Fruit fly (Drosophila melanogaster): ENCODE data around the gene CG9175.

CG9175 gene

DNA sequence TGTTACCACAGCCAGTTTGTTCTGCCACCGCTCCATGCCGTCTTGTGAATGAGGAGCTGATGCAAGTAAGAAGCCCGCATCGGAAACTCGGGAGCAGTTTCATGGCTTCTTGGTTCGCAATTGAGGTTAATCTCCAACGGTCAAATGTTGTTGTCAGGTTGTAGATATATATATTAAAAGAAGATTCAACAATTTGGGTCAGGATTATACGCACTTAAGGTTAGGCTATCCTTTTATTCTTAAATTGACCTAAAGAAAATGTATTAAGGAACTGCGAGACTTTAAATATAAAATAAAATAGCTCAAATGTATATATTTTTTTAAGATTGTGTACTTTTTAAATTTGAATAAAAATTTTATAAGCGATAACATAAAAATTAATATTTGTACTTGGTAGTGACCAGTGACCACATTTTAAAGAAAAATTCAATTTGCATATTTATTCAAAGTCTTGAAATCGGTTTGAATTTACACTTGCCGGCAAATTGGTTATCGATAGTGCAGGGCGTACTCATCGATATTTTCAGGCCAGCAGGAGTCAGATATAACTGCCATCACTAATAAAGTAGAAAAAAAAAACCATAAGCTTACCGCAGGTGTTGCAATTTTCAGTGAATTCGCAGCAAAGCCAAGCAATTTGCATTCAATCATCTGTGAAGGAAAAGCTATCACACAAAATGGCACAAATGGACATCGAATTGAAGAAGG, 30.1 kb downstream of the CG9175 start, which contains the start of the genes CG9150 and Pfdn1 (continued):
- TF ChIP-seq ewg (GFP tag; optimal IDR thresholded peaks at IDR 0.05) (no peak), onecut (GFP tag; IDR thresholded peaks at IDR 0.05) (no peak), sd (tag; optimal IDR thresholded peaks at IDR 0.05) (no peak), fd64A (GFP tag; optimal IDR thresholded peaks at IDR 0.05) (no peak), CG3281 (GFP tag; optimal IDR thresholded peaks at IDR 0.05) (no peak), en (GFP tag; optimal IDR thresholded peaks at IDR 0.05) (no peak), disco-r (GFP tag; optimal IDR thresholded peaks at IDR 0.05) (no peak), sr (GFP tag; IDR thresholded peaks at IDR 0.05) (no peak), bbx (GFP tag; IDR thresholded peaks at IDR 0.05; ENCODE audit: partially characterized antibody) (peak; percentile 91), CG11696 (GFP tag; IDR thresholded peaks at IDR 0.05) (no peak), BEAF-32 (GFP tag; optimal IDR thresholded peaks at IDR 0.05) (peak; percentile 86), pfk (GFP tag; optimal IDR thresholded peaks at IDR 0.05) (no peak), CG12391 (tag; optimal IDR thresholded peaks at IDR 0.05) (no peak), sisA (GFP tag; IDR thresholded peaks at IDR 0.05) (no peak), mld (GFP tag; IDR thresholded peaks at IDR 0.05; ENCODE audit: partially characterized antibody) (peak; percentile 65; the same call in 2 of the 3 replicates), CG1832 (GFP tag; optimal IDR thresholded peaks at IDR 0.05) (no peak), CG10274 (GFP tag; optimal IDR thresholded peaks at IDR 0.05) (no peak), CG2889 (GFP tag; IDR thresholded peaks at IDR 0.05) (no peak), scrt (GFP tag; optimal IDR thresholded peaks at IDR 0.05) (no peak), CG17568 (GFP tag; optimal IDR thresholded peaks at IDR 0.05) (no peak), CG9215 (GFP tag; IDR thresholded peaks at IDR 0.05) (no peak), Hr39 (optimal IDR thresholded peaks at IDR 0.05) (no peak), CG33213 (GFP tag; optimal IDR thresholded peaks at IDR 0.05) (no peak), Abd-B (GFP tag; optimal IDR thresholded peaks at IDR 0.05) (no peak), sim (GFP tag; IDR thresholded peaks at IDR 0.05) (no peak), dmrt11E (tag; optimal IDR thresholded peaks at IDR 0.05) (no peak), ftz-f1 (GFP tag; optimal IDR thresholded peaks at IDR 0.05) (no peak), CG12071 (GFP tag; optimal IDR thresholded peaks at IDR 0.05) (no peak), emc (GFP tag; optimal IDR thresholded peaks at IDR 0.05) (no peak), CG8388 (GFP tag; optimal IDR thresholded peaks at IDR 0.05) (no peak), CG17361 (GFP tag; IDR thresholded peaks at IDR 0.05) (no peak), CG17385 (GFP tag; optimal IDR thresholded peaks at IDR 0.05) (no peak), ttk (GFP tag; IDR thresholded peaks at IDR 0.05) (no peak), cg (GFP tag; optimal IDR thresholded peaks at IDR 0.05) (no peak), wdn (GFP tag; IDR thresholded peaks at IDR 0.05) (no peak), CG7963 (GFP tag; IDR thresholded peaks at IDR 0.05; ENCODE audit: partially characterized antibody) (peak; percentile 62; the same call in 2 of the 3 replicates), Nf-YC (tag; optimal IDR thresholded peaks at IDR 0.05) (no peak), CG18011 (GFP tag; optimal IDR thresholded peaks at IDR 0.05) (no peak), dpn (GFP tag; optimal IDR thresholded peaks at IDR 0.05) (no peak), CG17359 (tag; optimal IDR thresholded peaks at IDR 0.05) (no peak), CG6175 (GFP tag; IDR thresholded peaks at IDR 0.05) (no peak), CG32772 (GFP tag; IDR thresholded peaks at IDR 0.05) (peak; percentile 83), CG6272 (GFP tag; IDR thresholded peaks at IDR 0.05) (no peak), slbo (GFP tag; IDR thresholded peaks at IDR 0.05) (no peak), PHDP (tag; optimal IDR thresholded peaks at IDR 0.05) (no peak), CG14441 (GFP tag; IDR thresholded peaks at IDR 0.05) (no peak), CG4854 (GFP tag; optimal IDR thresholded peaks at IDR 0.05) (no peak), CG7928 (GFP tag; optimal IDR thresholded peaks at IDR 0.05) (no peak), tll (GFP tag; optimal IDR thresholded peaks at IDR 0.05) (no peak), kni (GFP tag; optimal IDR thresholded peaks at IDR 0.05) (no peak)
